Worm (Caenorhabditis elegans) whole organism, midembryonic: ENCODE data around the gene rbm-22.

ENCODE experiments used
- T22C8.4 ChIP-seq: fragments of 200-800 bp; sonication (Bioruptor generic); IDR thresholded peaks from 2 replicates; pipeline ENCODE4 v1.3.6; 2022; ENCODE audit warnings: missing genetic modification characterization, missing compliant biosample characterization
- cog-1 ChIP-seq: sonication (generic microtip); optimal IDR thresholded peaks from 2 replicates; lab custom pipeline; 2016; ENCODE audit warnings: missing genetic modification characterization, missing compliant biosample characterization
- flt-1 ChIP-seq: fragments of 200-800 bp; sonication (Bioruptor generic); IDR thresholded peaks from 2 replicates; pipeline ENCODE4 v1.3.6; 2022; ENCODE audit warnings: missing genetic modification characterization, missing compliant biosample characterization
- klf-2 ChIP-seq: fragments of 200-800 bp; sonication (Bioruptor generic); conservative IDR thresholded peaks from 2 replicates; pipeline ENCODE4 v1.3.6; 2022; ENCODE audit warnings: missing genetic modification reagents, missing genetic modification characterization, missing compliant biosample characterization
- med-1 ChIP-seq: sonication (generic microtip); optimal IDR thresholded peaks from 2 replicates; lab custom pipeline; 2017; ENCODE audit warnings: missing genetic modification characterization, mild to moderate bottlenecking, missing compliant biosample characterization, antibody characterized with exemption, missing genetic modification reagents; ENCODE audit not compliant: insufficient read depth
- ref-1 ChIP-seq: fragments of 200-800 bp; sonication (Bioruptor generic); conservative IDR thresholded peaks from 2 replicates; pipeline ENCODE4 v1.3.6; 2022; ENCODE audit warnings: missing genetic modification reagents, missing genetic modification characterization, missing compliant biosample characterization
- tab-1 ChIP-seq: fragments of 200-800 bp; sonication (Bioruptor generic); IDR thresholded peaks from 2 replicates; pipeline ENCODE4 v1.3.6; 2022; ENCODE audit warnings: missing genetic modification characterization, missing compliant biosample characterization
- ztf-23 ChIP-seq: fragments of 200-800 bp; sonication (Bioruptor generic); IDR thresholded peaks from 2 replicates; pipeline ENCODE4 v1.3.6; 2022; ENCODE audit warnings: missing genetic modification reagents, missing genetic modification characterization, missing compliant biosample characterization
- ztf-29 ChIP-seq: fragments of 200-800 bp; sonication (Bioruptor generic); IDR thresholded peaks from 2 replicates; pipeline ENCODE4 v1.3.6; 2022; ENCODE audit warnings: missing genetic modification reagents, missing genetic modification characterization, missing compliant biosample characterization

The rbm-22 gene

DNA sequence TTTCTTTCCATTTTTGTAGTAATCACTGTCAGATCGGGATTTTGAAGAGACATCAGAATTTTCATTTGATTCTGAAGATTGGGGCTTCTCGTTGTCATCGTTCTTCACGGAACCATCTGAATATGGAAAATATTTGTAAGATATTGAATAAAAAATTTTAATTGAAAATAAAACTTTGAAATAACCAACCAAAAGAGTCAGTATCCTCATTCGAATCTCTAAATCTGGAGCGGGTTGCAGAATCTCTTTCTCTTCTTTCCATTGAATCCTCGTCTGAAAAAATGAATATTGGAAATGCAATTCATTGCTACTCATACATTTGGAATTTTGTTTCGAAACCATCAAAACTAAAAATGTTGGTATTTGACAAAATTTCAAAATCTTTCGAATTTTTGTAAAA is 37.0 kb downstream of the rbm-22 start:
- TF ChIP-seq flt-1: no peak
- no peak for TF ChIP-seq med-1 (GFP tag; lab: Kevin White, UChicago)
- no peak for TF ChIP-seq ztf-29 (GFP tag; lab: Robert Waterston, UW)
- TF ChIP-seq cog-1: no peak
- TF ChIP-seq ref-1 (GFP tag; lab: Robert Waterston, UW): no peak
- no peak for TF ChIP-seq T22C8.4
- no peak for TF ChIP-seq klf-2 (GFP tag; lab: Robert Waterston, UW)
- no peak for TF ChIP-seq tab-1 (GFP tag; lab: Robert Waterston, UW)
- TF ChIP-seq ztf-23 (GFP tag; lab: Robert Waterston, UW): no peak

DNA sequence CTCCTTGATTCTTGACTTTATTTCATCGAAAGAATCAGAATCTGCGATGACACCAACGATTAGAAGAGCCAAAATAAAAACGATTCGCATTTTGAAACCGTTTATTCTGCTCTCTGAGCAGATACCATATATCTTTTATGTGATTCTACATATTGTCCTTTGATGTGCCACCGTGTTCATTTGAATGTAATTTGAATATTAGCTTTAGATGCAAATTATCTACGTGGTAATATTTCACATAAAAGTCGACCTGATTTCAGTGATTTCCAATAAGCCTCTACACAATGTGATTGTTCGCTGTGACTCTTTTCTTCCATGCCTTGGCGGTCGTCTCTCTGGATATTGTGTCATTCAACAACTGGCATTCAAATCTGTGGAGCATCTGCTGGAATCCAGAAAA is 37.9 kb downstream of the rbm-22 start, which contains the start of the genes F13E9.9 and F13E9.19:
Gene F13E9.9, minus strand, starts transcription at position 101 of the 400 bp plus-strand sequence.
Gene F13E9.19, plus strand, starts transcription at position 316 of the 400 bp plus-strand sequence.
- TF ChIP-seq flt-1 (no peak), ztf-23 (GFP tag; lab: Robert Waterston, UW) (no peak), med-1 (GFP tag; lab: Kevin White, UChicago) (no peak), klf-2 (GFP tag; lab: Robert Waterston, UW) (no peak), T22C8.4 (no peak), tab-1 (GFP tag; lab: Robert Waterston, UW) (no peak), cog-1 (no peak), ref-1 (GFP tag; lab: Robert Waterston, UW) (no peak), ztf-29 (GFP tag; lab: Robert Waterston, UW) (no peak)

DNA sequence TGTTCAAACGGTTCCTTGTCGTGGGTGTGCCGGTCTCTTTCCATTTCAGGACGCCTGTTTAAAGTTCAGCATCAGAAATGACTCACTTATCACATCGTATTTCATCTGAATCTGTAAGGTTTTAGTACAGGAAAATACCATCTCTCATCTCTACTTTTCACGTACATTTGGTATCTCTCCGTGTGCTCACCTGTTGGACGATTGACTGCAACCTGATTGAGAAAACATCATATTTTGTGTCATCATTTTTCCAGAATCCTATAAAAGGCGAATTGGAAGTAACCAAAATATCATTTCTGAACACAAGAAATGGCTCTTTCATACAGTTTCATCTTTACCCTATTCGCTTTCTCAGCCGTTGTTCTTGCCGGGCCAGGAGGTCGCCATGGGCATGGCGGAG is 38.9 kb downstream of the rbm-22 start, which contains the start of gene srlf-30:
Gene srlf-30, plus strand, starts transcription at position 301 of the 400 bp plus-strand sequence.
- TF ChIP-seq klf-2 (GFP tag; lab: Robert Waterston, UW) (no peak), ref-1 (GFP tag; lab: Robert Waterston, UW) (no peak), tab-1 (GFP tag; lab: Robert Waterston, UW) (no peak), flt-1 (no peak), T22C8.4 (no peak), cog-1 (no peak), med-1 (GFP tag; lab: Kevin White, UChicago) (no peak)

DNA sequence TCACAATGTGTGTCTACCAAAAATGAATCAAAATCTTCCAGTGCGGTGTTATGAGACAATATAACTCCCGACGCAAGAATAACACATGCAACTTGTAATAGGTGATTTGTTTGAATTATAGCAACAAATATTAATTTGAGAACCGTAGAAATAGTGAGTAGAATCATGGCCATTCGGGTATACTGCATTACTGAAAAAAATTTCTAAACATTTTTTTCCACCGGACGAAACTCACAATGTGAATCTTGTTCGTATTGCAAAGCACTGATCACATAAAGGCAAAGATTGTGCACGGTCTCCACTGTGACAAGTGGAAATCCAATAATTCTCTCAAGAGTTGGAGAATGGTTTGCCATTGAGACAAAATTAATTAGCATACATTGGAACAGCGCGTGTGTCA is 41.3 kb downstream of the rbm-22 start:
- TF ChIP-seq klf-2 (GFP tag; lab: Robert Waterston, UW): no peak
- TF ChIP-seq tab-1 (GFP tag; lab: Robert Waterston, UW): no peak
- TF ChIP-seq ref-1 (GFP tag; lab: Robert Waterston, UW): no peak
- no peak for TF ChIP-seq ztf-29 (GFP tag; lab: Robert Waterston, UW)
- TF ChIP-seq ztf-23 (GFP tag; lab: Robert Waterston, UW): no peak
- no peak for TF ChIP-seq med-1 (GFP tag; lab: Kevin White, UChicago)
- TF ChIP-seq cog-1: no peak

DNA sequence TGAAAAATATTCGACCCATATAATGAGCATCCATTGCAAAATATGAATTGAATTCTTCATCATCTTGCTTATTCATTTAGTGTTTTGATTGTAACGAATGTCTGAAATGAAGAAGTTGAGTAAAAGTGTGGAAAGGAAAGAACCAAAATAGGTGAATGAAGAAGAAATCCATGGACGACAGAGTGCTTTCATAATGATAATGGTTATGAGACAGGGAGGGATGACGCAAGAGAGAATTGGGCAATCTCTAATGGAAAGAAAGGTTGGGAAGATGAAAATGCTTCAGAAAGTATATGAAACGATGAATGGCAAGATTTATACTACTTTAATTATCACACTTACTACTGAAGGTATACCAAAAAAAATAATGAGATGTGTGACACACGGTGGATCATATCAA is 43.1 kb downstream of the rbm-22 start, which contains the start of gene ZK596.3:
Gene ZK596.3, minus strand, starts transcription at position 101 of the 400 bp plus-strand sequence.
- no peak for TF ChIP-seq flt-1
- no peak for TF ChIP-seq ztf-23 (GFP tag; lab: Robert Waterston, UW)
- no peak for TF ChIP-seq med-1 (GFP tag; lab: Kevin White, UChicago)
- TF ChIP-seq T22C8.4: no peak
- TF ChIP-seq cog-1: no peak
- TF ChIP-seq ztf-29 (GFP tag; lab: Robert Waterston, UW): no peak
- no peak for TF ChIP-seq klf-2 (GFP tag; lab: Robert Waterston, UW)
- no peak for TF ChIP-seq ref-1 (GFP tag; lab: Robert Waterston, UW)
- no peak for TF ChIP-seq tab-1 (GFP tag; lab: Robert Waterston, UW)

DNA sequence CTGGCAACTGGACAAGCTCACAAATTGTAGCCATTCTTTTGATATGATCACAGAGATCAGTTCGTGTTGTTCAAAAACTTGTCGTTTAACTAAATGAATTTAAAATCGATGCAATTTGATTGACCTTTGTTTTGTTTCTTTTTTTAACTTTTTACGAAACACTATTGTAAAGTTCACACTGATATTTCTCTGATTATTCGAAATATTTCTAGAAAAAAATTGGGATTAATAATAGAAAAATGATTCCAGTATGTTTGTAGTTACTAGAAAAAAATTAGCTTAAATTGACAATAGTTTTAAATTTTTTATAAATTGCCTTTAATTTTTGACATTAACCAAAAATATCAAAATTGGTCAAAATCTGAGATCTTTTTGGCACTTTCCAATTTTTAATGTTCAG is 48.0 kb downstream of the rbm-22 start, which contains the start of gene ZK596.2:
Gene ZK596.2, minus strand, starts transcription at position 101 of the 400 bp plus-strand sequence.
- no peak for TF ChIP-seq klf-2 (GFP tag; lab: Robert Waterston, UW)
- TF ChIP-seq cog-1: no peak
- TF ChIP-seq med-1 (GFP tag; lab: Kevin White, UChicago): no peak
- no peak for TF ChIP-seq ztf-23 (GFP tag; lab: Robert Waterston, UW)
- no peak for TF ChIP-seq T22C8.4
- TF ChIP-seq ref-1 (GFP tag; lab: Robert Waterston, UW): no peak
- TF ChIP-seq tab-1 (GFP tag; lab: Robert Waterston, UW): no peak
- no peak for TF ChIP-seq ztf-29 (GFP tag; lab: Robert Waterston, UW)

DNA sequence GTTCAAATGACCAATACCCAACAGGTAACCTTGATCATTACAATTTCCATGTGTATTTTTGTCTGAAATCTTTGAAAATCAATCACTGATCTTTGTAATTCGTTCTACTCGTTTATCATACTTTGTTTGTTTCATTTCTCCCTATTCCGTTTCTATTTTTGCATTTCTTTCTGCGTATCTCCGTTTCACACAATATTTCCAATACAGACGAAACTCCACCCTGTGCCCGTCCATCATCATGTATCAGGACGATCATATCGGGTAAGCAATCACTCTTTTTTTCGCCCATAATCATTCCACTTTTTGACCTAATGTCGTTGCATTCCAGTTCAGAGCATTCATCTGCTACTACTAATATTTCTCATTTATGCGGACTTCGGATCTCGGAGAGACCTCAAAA is 48.5 kb downstream of the rbm-22 start, which contains the start of gene pyk-2:
Gene pyk-2, plus strand, starts transcription at position 206 of the 400 bp plus-strand sequence.
- no peak for TF ChIP-seq T22C8.4
- TF ChIP-seq klf-2 (GFP tag; lab: Robert Waterston, UW): no peak
- TF ChIP-seq ref-1 (GFP tag; lab: Robert Waterston, UW): no peak
- no peak for TF ChIP-seq cog-1
- TF ChIP-seq ztf-29 (GFP tag; lab: Robert Waterston, UW): no peak
- TF ChIP-seq ztf-23 (GFP tag; lab: Robert Waterston, UW): no peak
- TF ChIP-seq flt-1: no peak
- no peak for TF ChIP-seq med-1 (GFP tag; lab: Kevin White, UChicago)
- TF ChIP-seq tab-1 (GFP tag; lab: Robert Waterston, UW): no peak

DNA sequence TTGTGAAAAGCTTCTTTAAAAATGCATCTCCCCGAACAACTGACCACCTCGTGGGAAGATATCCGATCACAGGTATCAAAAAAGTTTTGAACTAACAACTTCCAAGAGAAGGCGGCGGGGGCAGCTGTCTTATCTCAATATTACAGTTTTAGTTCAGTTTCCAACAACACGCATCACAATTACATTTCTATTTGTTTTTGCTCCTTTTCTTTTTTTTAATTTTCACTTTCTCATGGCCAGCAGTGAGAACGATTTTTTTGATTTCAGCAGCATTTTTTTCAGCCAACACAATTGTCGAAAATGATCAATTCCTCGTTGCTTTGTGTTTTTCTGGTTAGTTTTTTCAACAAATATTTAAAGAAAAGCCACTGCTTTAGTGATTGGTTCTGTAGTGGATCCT is 51.9 kb downstream of the rbm-22 start, which contains the start of gene ZK593.2:
Gene ZK593.2, plus strand, starts transcription at position 301 of the 400 bp plus-strand sequence.
- no peak for TF ChIP-seq flt-1
- no peak for TF ChIP-seq ztf-23 (GFP tag; lab: Robert Waterston, UW)
- no peak for TF ChIP-seq klf-2 (GFP tag; lab: Robert Waterston, UW)
- TF ChIP-seq med-1 (GFP tag; lab: Kevin White, UChicago): no peak
- no peak for TF ChIP-seq tab-1 (GFP tag; lab: Robert Waterston, UW)
- TF ChIP-seq cog-1: no peak
- TF ChIP-seq T22C8.4: no peak
- TF ChIP-seq ref-1 (GFP tag; lab: Robert Waterston, UW): no peak
